Worm (Caenorhabditis elegans) whole organism, young adult: ENCODE results near the gene dvc-1.

ENCODE experiments used
- F10E7.11 ChIP-seq: sonication (generic microtip); optimal IDR thresholded peaks from 2 replicates; lab custom pipeline; 2017; ENCODE audit warnings: mild to moderate bottlenecking, missing genetic modification characterization, moderate library complexity, missing compliant biosample characterization
- F23B12.7 ChIP-seq: sonication (generic microtip); optimal IDR thresholded peaks from 2 replicates; lab custom pipeline; 2017; ENCODE audit warnings: missing genetic modification characterization, mild to moderate bottlenecking, missing compliant biosample characterization, antibody characterized with exemption, moderate library complexity; ENCODE audit not compliant: insufficient read depth
- F33H1.4 ChIP-seq: fragments of 200-800 bp; sonication (Bioruptor generic); IDR thresholded peaks from 2 replicates; pipeline ENCODE4 v1.3.6; 2022; ENCODE audit warnings: missing genetic modification reagents, missing genetic modification characterization, missing compliant biosample characterization
- F39B2.1 ChIP-seq: fragments of 200-800 bp; sonication (Bioruptor generic); IDR thresholded peaks from 2 replicates; pipeline ENCODE4 v1.3.6; 2022; ENCODE audit warnings: missing genetic modification reagents, missing genetic modification characterization, missing compliant biosample characterization
- F55B11.4 ChIP-seq: sonication (generic microtip); optimal IDR thresholded peaks from 2 replicates; lab custom pipeline; 2016; ENCODE audit warnings: missing compliant biosample characterization, missing genetic modification characterization, borderline replicate concordance; ENCODE audit not compliant: insufficient read depth
- T07F8.4 ChIP-seq: sonication (generic microtip); optimal IDR thresholded peaks from 2 replicates; lab custom pipeline; 2016; ENCODE audit warnings: mild to moderate bottlenecking, missing genetic modification characterization, moderate library complexity, missing compliant biosample characterization
- Y53G8AR.9 ChIP-seq: fragments of 200-800 bp; sonication (Bioruptor generic); conservative IDR thresholded peaks from 2 replicates; pipeline ENCODE4 v1.3.6; 2022; ENCODE audit warnings: missing genetic modification reagents, missing genetic modification characterization, missing compliant biosample characterization
- Y56A3A.18 ChIP-seq: fragments of 200-800 bp; sonication (Bioruptor generic); IDR thresholded peaks from 2 replicates; pipeline ENCODE4 v1.3.6; 2022; ENCODE audit warnings: missing genetic modification reagents, missing genetic modification characterization, missing compliant biosample characterization
- ZK185.1 ChIP-seq: sonication (generic microtip); optimal IDR thresholded peaks from 2 replicates; lab custom pipeline; 2016; ENCODE audit warnings: mild to moderate bottlenecking, missing genetic modification characterization, missing compliant biosample characterization; ENCODE audit not compliant: poor library complexity, severe bottlenecking
- ama-1 ChIP-seq, 3 experiments: fragments of 150-350 bp in 1 of 3; sonication (generic microtip) in 2 of 3; optimal IDR thresholded peaks; 2 replicates each; lab custom pipeline; 2014 to 2018; ENCODE audit warnings: missing biosample characterization in 2 of 3, missing genetic modification characterization in 2 of 3, missing genetic modification reagents in 2 of 3
- athp-1 ChIP-seq: sonication (generic microtip); optimal IDR thresholded peaks from 2 replicates; lab custom pipeline; 2017; ENCODE audit warnings: mild to moderate bottlenecking, missing genetic modification characterization, missing compliant biosample characterization
- attf-3 ChIP-seq: fragments of 200-800 bp; sonication (Bioruptor generic); conservative IDR thresholded peaks from 2 replicates; pipeline ENCODE4 v1.3.6; 2022; ENCODE audit warnings: missing genetic modification reagents, missing genetic modification characterization, missing compliant biosample characterization
- bed-1 ChIP-seq: fragments of 200-800 bp; sonication (Bioruptor generic); IDR thresholded peaks from 2 replicates; pipeline ENCODE4 v1.3.6; 2022; ENCODE audit warnings: missing genetic modification reagents, missing genetic modification characterization, missing compliant biosample characterization
- cebp-2 ChIP-seq: fragments of 200-800 bp; sonication (Bioruptor generic); IDR thresholded peaks from 2 replicates; pipeline ENCODE4 v1.3.6; 2022; ENCODE audit warnings: missing genetic modification characterization, missing compliant biosample characterization
- ceh-40 ChIP-seq: fragments of 200-800 bp; sonication (Bioruptor generic); IDR thresholded peaks from 2 replicates; pipeline ENCODE4 v1.3.6; 2022; ENCODE audit warnings: missing genetic modification characterization, missing compliant biosample characterization
- chd-7 ChIP-seq: sonication (generic microtip); optimal IDR thresholded peaks from 2 replicates; lab custom pipeline; 2016; ENCODE audit warnings: mild to moderate bottlenecking, missing genetic modification characterization, moderate library complexity, missing compliant biosample characterization
- die-1 ChIP-seq: sonication (generic microtip); optimal IDR thresholded peaks from 2 replicates; lab custom pipeline; 2016; ENCODE audit warnings: missing genotype, mild to moderate bottlenecking, missing genetic modification characterization, missing compliant biosample characterization
- egl-18 ChIP-seq: fragments of 200-800 bp; sonication (Bioruptor generic); IDR thresholded peaks from 2 replicates; pipeline ENCODE4 v1.3.6; 2022; ENCODE audit warnings: missing genetic modification reagents, missing genetic modification characterization, missing compliant biosample characterization
- hlh-26 ChIP-seq: fragments of 200-800 bp; sonication (Bioruptor generic); conservative IDR thresholded peaks from 2 replicates; pipeline ENCODE4 v1.3.6; 2022; ENCODE audit warnings: missing genetic modification reagents, missing genetic modification characterization, missing compliant biosample characterization
- let-526 ChIP-seq: fragments of 200-800 bp; sonication (Bioruptor generic); IDR thresholded peaks from 2 replicates; pipeline ENCODE4 v1.3.6; 2022; ENCODE audit warnings: missing genetic modification reagents, missing genetic modification characterization, missing compliant biosample characterization
- lin-40 ChIP-seq: sonication (generic microtip); optimal IDR thresholded peaks from 2 replicates; lab custom pipeline; 2016; ENCODE audit warnings: missing genetic modification characterization, mild to moderate bottlenecking, missing compliant biosample characterization, missing genotype, missing genetic modification reagents
- lsy-27 ChIP-seq: sonication (generic microtip); optimal IDR thresholded peaks from 2 replicates; lab custom pipeline; 2017; ENCODE audit warnings: missing genetic modification characterization, mild to moderate bottlenecking, missing compliant biosample characterization, antibody characterized with exemption, missing genotype, borderline replicate concordance; ENCODE audit not compliant: insufficient read depth
- madf-3 ChIP-seq: fragments of 200-800 bp; sonication (Bioruptor generic); IDR thresholded peaks from 2 replicates; pipeline ENCODE4 v1.3.6; 2022; ENCODE audit warnings: missing genetic modification reagents, missing genetic modification characterization, missing compliant biosample characterization
- madf-8 ChIP-seq: fragments of 200-800 bp; sonication (Bioruptor generic); conservative IDR thresholded peaks from 2 replicates; pipeline ENCODE4 v1.3.6; 2022; ENCODE audit warnings: missing genetic modification reagents, missing genetic modification characterization, missing compliant biosample characterization
- mcd-1 ChIP-seq: fragments of 200-800 bp; sonication (Bioruptor generic); IDR thresholded peaks from 2 replicates; pipeline ENCODE4 v1.3.6; 2022; ENCODE audit warnings: missing genetic modification reagents, missing genetic modification characterization, missing compliant biosample characterization
- nhr-120 ChIP-seq: fragments of 200-800 bp; sonication (Bioruptor generic); IDR thresholded peaks from 2 replicates; pipeline ENCODE4 v1.3.6; 2022; ENCODE audit warnings: missing genetic modification characterization, missing compliant biosample characterization
- nhr-179 ChIP-seq: sonication (generic microtip); optimal IDR thresholded peaks from 2 replicates; lab custom pipeline; 2016; ENCODE audit warnings: mild to moderate bottlenecking, missing genetic modification characterization, missing compliant biosample characterization
- nhr-80 ChIP-seq: sonication (generic microtip); optimal IDR thresholded peaks from 2 replicates; lab custom pipeline; 2016; ENCODE audit warnings: missing genetic modification characterization, missing compliant biosample characterization
- nhr-90 ChIP-seq: sonication (generic microtip); optimal IDR thresholded peaks from 2 replicates; lab custom pipeline; 2016; ENCODE audit warnings: missing genotype, mild to moderate bottlenecking, missing genetic modification characterization, missing compliant biosample characterization
- pbrm-1 ChIP-seq: fragments of 200-800 bp; sonication (Bioruptor generic); IDR thresholded peaks from 2 replicates; pipeline ENCODE4 v1.3.6; 2022; ENCODE audit warnings: missing genetic modification reagents, missing genetic modification characterization, missing compliant biosample characterization
- pha-4 ChIP-seq: fragments of 150-350 bp; sonication (generic microtip); optimal IDR thresholded peaks from 2 replicates; lab custom pipeline; 2014; ENCODE audit warnings: missing biosample characterization, missing genetic modification reagents, missing genetic modification characterization
- somi-1 ChIP-seq: fragments of 200-800 bp; sonication (Bioruptor generic); optimal IDR thresholded peaks from 2 replicates; lab custom pipeline; 2018; ENCODE audit warnings: mild to moderate bottlenecking, missing genetic modification characterization, missing compliant biosample characterization
- unc-130 ChIP-seq: sonication (generic microtip); optimal IDR thresholded peaks from 2 replicates; lab custom pipeline; 2016; ENCODE audit warnings: missing genetic modification reagents, missing genetic modification characterization, missing compliant biosample characterization

The dvc-1 gene

ce11 chrV:11265482-11265881 lies 26.4 kb upstream of the dvc-1 start, which contains the start of gene cln-3.1:
cln-3.1 (minus strand) TSS chrV:11265652.
- TF ChIP-seq let-526 (no peak), nhr-120 (GFP tag; lab: Robert Waterston, UW) (no peak), F39B2.1 (GFP tag; lab: Robert Waterston, UW) (no peak), Y56A3A.18 (GFP tag; lab: Robert Waterston, UW) (no peak), nhr-80 (tag; lab: Kevin White, UChicago) (peak; percentile 61), attf-3 (GFP tag; lab: Robert Waterston, UW) (no peak), F33H1.4 (GFP tag; lab: Robert Waterston, UW) (no peak), pbrm-1 (GFP tag; lab: Robert Waterston, UW) (no peak)

DNA sequence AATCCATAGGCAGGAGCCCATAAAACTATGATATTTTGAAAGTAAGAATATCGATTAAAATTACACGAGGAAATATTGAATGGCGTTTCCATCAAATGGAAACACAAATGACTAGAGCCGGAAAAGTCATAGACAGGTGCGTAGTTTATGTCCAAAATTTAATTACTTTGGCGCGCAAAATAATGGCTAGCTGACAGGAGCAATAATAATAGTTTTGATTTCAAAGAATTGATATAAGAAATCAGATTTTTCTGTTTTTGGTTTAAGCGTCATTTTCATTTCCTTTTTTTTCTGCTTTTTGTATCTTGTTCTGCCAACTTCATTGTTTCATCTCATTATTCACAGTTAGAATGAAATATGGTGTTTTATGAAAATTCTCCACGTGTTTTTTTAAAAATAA lies 23.9 kb upstream of the dvc-1 start, which contains the start of gene F07B10.4:
F07B10.4 (minus strand) TSS at position 101 of the 400 bp plus-strand sequence.
- TF ChIP-seq hlh-26 (GFP tag; lab: Robert Waterston, UW) (no peak), somi-1 (no peak), athp-1 (tag; lab: Kevin White, UChicago) (no peak), bed-1 (GFP tag; lab: Robert Waterston, UW) (no peak), madf-3 (GFP tag; lab: Robert Waterston, UW) (no peak), die-1 (tag; lab: Kevin White, UChicago) (no peak), ama-1 (optimal IDR thresholded peaks at IDR 0.05; lab: Kevin White, UChicago) (no peak), ama-1 (GFP tag; optimal IDR thresholded peaks at IDR 0.05; lab: Kevin White, UChicago) (no peak), Y53G8AR.9 (no peak), chd-7 (no peak), F10E7.11 (no peak), ceh-40 (GFP tag; lab: Robert Waterston, UW) (no peak), T07F8.4 (tag; lab: Kevin White, UChicago) (no peak), egl-18 (GFP tag; lab: Robert Waterston, UW) (no peak)
- TF ChIP-seq, all 124 proteins: peak for 0

ce11 chrV:11260622-11261021 lies 21.5 kb upstream of the dvc-1 start, which contains the start of gene F07B10.7:
F07B10.7 (minus strand) TSS chrV:11260722.
- no peak for TF ChIP-seq unc-130 (GFP tag; lab: Kevin White, UChicago)
- no peak for TF ChIP-seq nhr-120 (GFP tag; lab: Robert Waterston, UW)
- TF ChIP-seq pha-4 (tag; lab: Kevin White, UChicago): no peak
- no peak for TF ChIP-seq athp-1 (tag; lab: Kevin White, UChicago)
- no peak for TF ChIP-seq nhr-179 (tag; lab: Kevin White, UChicago)
- TF ChIP-seq, all 124 proteins: peak for 0

- no peak for TF ChIP-seq F55B11.4 (tag; lab: Kevin White, UChicago)
- no peak for TF ChIP-seq mcd-1
- TF ChIP-seq lin-40 (tag; lab: Kevin White, UChicago): no peak
- no peak for TF ChIP-seq somi-1
- no peak for TF ChIP-seq ama-1 (optimal IDR thresholded peaks at IDR 0.05; lab: Kevin White, UChicago)
- TF ChIP-seq ama-1 (GFP tag; optimal IDR thresholded peaks at IDR 0.05; lab: Kevin White, UChicago): no peak
- no peak for TF ChIP-seq cebp-2 (GFP tag; lab: Robert Waterston, UW)
- no peak for TF ChIP-seq egl-18 (GFP tag; lab: Robert Waterston, UW)
- no peak for TF ChIP-seq lsy-27 (tag; lab: Kevin White, UChicago)
- no peak for TF ChIP-seq nhr-90 (tag; lab: Kevin White, UChicago)
Measured at ce11 chrV:11258896-11259295, 19.8 kb upstream of the dvc-1 start, which contains the start of gene lgc-36. lgc-36 (minus strand) TSS chrV:11258996.

DNA sequence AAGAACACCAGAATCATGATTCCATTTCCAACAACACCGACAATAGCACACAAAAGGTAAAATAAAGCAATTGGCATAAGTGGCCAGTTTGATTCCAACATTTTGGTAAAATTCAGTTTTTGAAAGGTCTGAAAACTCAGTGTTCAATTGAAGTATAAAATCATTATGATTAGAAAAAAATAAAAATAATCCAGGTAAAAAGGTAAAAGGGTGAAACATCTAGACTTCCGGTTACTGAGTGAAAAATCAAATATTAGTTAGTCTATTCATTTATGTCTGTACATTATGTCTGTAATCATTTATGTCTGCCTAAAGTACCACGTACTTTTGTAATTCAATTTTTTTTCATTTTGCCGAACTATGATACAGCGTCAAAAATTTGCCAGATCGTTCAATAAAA lies 15.8 kb upstream of the dvc-1 start, which contains the start of gene srsx-31:
srsx-31 (minus strand) TSS at position 101 of the 400 bp plus-strand sequence.
- TF ChIP-seq madf-8 (GFP tag; lab: Robert Waterston, UW) (no peak), F23B12.7 (tag; lab: Kevin White, UChicago) (no peak), nhr-120 (GFP tag; lab: Robert Waterston, UW) (no peak), ZK185.1 (tag; lab: Kevin White, UChicago) (no peak)
